Fruit fly (Drosophila melanogaster): ENCODE measurements around the gene CG12728.

DNA sequence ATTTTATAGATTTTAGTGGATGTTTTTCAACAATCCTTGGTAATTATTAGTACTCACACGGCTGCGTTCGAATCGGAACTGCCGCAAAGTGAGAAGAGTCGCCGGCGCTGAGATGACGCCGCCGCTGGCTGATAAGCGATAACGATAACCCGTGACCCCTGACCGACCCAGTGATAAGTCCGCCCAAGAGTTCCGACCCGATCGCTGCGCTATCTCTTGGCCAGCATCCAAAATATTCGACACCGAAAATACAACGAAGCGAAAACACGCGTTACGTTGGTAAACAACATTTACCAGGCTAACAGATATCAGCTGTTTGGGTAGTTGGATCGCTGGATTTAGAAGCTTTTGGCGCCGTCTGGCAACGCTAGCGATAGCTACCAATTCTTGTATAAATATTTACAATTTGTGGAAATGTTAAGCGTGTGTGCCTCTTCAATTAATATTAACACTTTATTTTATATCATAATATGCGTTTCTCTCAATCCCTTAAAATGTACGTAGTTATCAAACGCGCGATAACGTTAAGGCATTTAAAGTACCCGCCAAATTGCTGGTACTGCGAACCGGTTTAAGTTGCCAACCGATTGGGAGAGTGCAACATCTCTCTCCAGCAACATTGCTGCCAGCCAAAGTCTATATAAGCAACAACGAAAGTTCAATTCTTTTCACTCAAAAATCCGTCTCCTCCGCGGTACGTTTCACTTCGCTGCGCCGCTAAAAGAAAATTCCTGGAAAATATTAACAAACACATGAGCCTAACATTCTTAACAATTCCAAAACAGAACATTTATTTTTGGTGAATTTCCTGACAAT, 25.7 kb upstream of the CG12728 start, which contains the start of the genes Shmt and CG3726:
- TF ChIP-seq Crg-1 (GFP tag; optimal IDR thresholded peaks at IDR 0.05) (peak; percentile 56), CG12768 (GFP tag; optimal IDR thresholded peaks at IDR 0.05) (no peak), Clk (GFP tag; optimal IDR thresholded peaks at IDR 0.05) (no peak), kay (GFP tag; ENCODE audit: borderline replicate concordance) (no peak), toe (GFP tag; optimal IDR thresholded peaks at IDR 0.05) (no peak), CG11617 (GFP tag; optimal IDR thresholded peaks at IDR 0.05) (no peak), CG33017 (tag; optimal IDR thresholded peaks at IDR 0.05) (no peak), ovo (GFP tag; optimal IDR thresholded peaks at IDR 0.05) (no peak), cnc (optimal IDR thresholded peaks at IDR 0.05) (no peak), pad (GFP tag; optimal IDR thresholded peaks at IDR 0.05) (peak; percentile 20), Mnt (GFP tag; optimal IDR thresholded peaks at IDR 0.05) (peak; percentile 21), bab1 (GFP tag; optimal IDR thresholded peaks at IDR 0.05) (peak; percentile 52), tj (GFP tag; optimal IDR thresholded peaks at IDR 0.05) (no peak)

All from whole organism, adult.